Fruit fly (Drosophila melanogaster) whole organism, prepupa: ENCODE results near the gene CG9568.
A peak's percentile ranks its signal among the peaks of the same experiment; 100 is the strongest.

ENCODE experiments used
- Blimp-1 ChIP-seq: fragments of 200-800 bp; sonication (Bioruptor generic); optimal IDR thresholded peaks from 3 replicates; lab custom pipeline; 2017; ENCODE audit warnings: missing biosample characterization, missing genetic modification characterization, mild to moderate bottlenecking, moderate library complexity, missing genetic modification reagents
- CG10631 ChIP-seq: fragments of 200-800 bp; sonication (Bioruptor generic); optimal IDR thresholded peaks from 2 replicates; lab custom pipeline; 2016; ENCODE audit warnings: missing biosample characterization, missing genetic modification characterization
- CG10669 ChIP-seq: fragments of 200-800 bp; sonication (Bioruptor generic); optimal IDR thresholded peaks from 3 replicates; lab custom pipeline; 2018; ENCODE audit warnings: missing biosample characterization, mild to moderate bottlenecking, missing genetic modification characterization, moderate library complexity
- CG11294 ChIP-seq: fragments of 200-800 bp; sonication (Bioruptor generic); IDR thresholded peaks from 2 replicates; pipeline ENCODE4 v1.3.6; 2022; ENCODE audit warnings: missing biosample characterization, missing genetic modification characterization
- CG1621 ChIP-seq: fragments of 200-800 bp; sonication (Bioruptor generic); optimal IDR thresholded peaks from 3 replicates; lab custom pipeline; 2018; ENCODE audit warnings: missing biosample characterization, mild to moderate bottlenecking, missing genetic modification characterization
- CG31627 ChIP-seq: fragments of 200-800 bp; sonication (Bioruptor generic); optimal IDR thresholded peaks from 3 replicates; lab custom pipeline; 2016; ENCODE audit warnings: missing biosample characterization, missing genetic modification characterization
- CG32006 ChIP-seq: fragments of 200-800 bp; sonication (Bioruptor generic); optimal IDR thresholded peaks from 3 replicates; lab custom pipeline; 2017; ENCODE audit warnings: missing biosample characterization, mild to moderate bottlenecking, missing genetic modification characterization
- CG34406 ChIP-seq: fragments of 200-800 bp; sonication (Bioruptor generic); optimal IDR thresholded peaks from 3 replicates; lab custom pipeline; 2016; ENCODE audit warnings: missing biosample characterization, missing genetic modification characterization
- CG3919 ChIP-seq: fragments of 200-800 bp; sonication (Bioruptor generic); optimal IDR thresholded peaks from 3 replicates; lab custom pipeline; 2016; ENCODE audit warnings: missing biosample characterization, missing genetic modification characterization
- CG4318 ChIP-seq: fragments of 200-800 bp; sonication (Bioruptor generic); optimal IDR thresholded peaks from 3 replicates; lab custom pipeline; 2017; ENCODE audit warnings: missing biosample characterization, mild to moderate bottlenecking, missing genetic modification characterization
- CG6163 ChIP-seq: fragments of 200-800 bp; sonication (Bioruptor generic); IDR thresholded peaks from 3 replicates; pipeline ENCODE4 v1.3.6; 2022; ENCODE audit warnings: missing biosample characterization, missing genetic modification characterization
- CG6276 ChIP-seq: fragments of 200-800 bp; sonication (Bioruptor generic); optimal IDR thresholded peaks from 2 replicates; lab custom pipeline; 2017; ENCODE audit warnings: missing biosample characterization, mild to moderate bottlenecking, missing genetic modification characterization
- CG6808 ChIP-seq: fragments of 200-800 bp; sonication (Bioruptor generic); optimal IDR thresholded peaks from 3 replicates; lab custom pipeline; 2017; ENCODE audit warnings: missing biosample characterization, missing genetic modification characterization, mild to moderate bottlenecking, moderate library complexity, missing genetic modification reagents
- CG6854 ChIP-seq: fragments of 200-800 bp; sonication (Bioruptor generic); optimal IDR thresholded peaks from 2 replicates; lab custom pipeline; 2017; ENCODE audit warnings: missing biosample characterization, mild to moderate bottlenecking, missing genetic modification characterization
- CG7368 ChIP-seq: fragments of 200-800 bp; sonication (Bioruptor generic); optimal IDR thresholded peaks from 3 replicates; lab custom pipeline; 2016; ENCODE audit warnings: missing biosample characterization, missing genetic modification characterization
- CG8319 ChIP-seq: fragments of 200-800 bp; sonication (Bioruptor generic); optimal IDR thresholded peaks from 3 replicates; lab custom pipeline; 2016; ENCODE audit warnings: missing biosample characterization, missing genetic modification characterization
- CG8632 ChIP-seq: fragments of 200-800 bp; sonication (Bioruptor generic); optimal IDR thresholded peaks from 3 replicates; lab custom pipeline; 2016; ENCODE audit warnings: missing biosample characterization, missing genetic modification characterization
- CG9139 ChIP-seq: fragments of 200-800 bp; sonication (Bioruptor generic); optimal IDR thresholded peaks from 3 replicates; lab custom pipeline; 2017; ENCODE audit warnings: missing biosample characterization, mild to moderate bottlenecking, missing genetic modification characterization
- Eip75B ChIP-seq: fragments of 200-800 bp; sonication (Bioruptor generic); optimal IDR thresholded peaks from 3 replicates; lab custom pipeline; 2016; ENCODE audit warnings: missing biosample characterization, missing genetic modification characterization
- Eip78C ChIP-seq: fragments of 200-800 bp; sonication (Bioruptor generic); peaks from one replicate; lab custom pipeline; 2016; ENCODE audit warnings: missing biosample characterization, missing genetic modification characterization
- Ets21C ChIP-seq: fragments of 200-800 bp; sonication (Bioruptor generic); optimal IDR thresholded peaks from 3 replicates; lab custom pipeline; 2016; ENCODE audit warnings: missing biosample characterization, missing genetic modification characterization
- Ets96B ChIP-seq: fragments of 200-800 bp; optimal IDR thresholded peaks from 2 replicates; lab custom pipeline; 2019; ENCODE audit warnings: missing biosample characterization, mild to moderate bottlenecking, missing genetic modification characterization, moderate library complexity
- Gug ChIP-seq: fragments of 200-800 bp; sonication (Bioruptor generic); IDR thresholded peaks from 2 replicates; pipeline ENCODE4 v1.3.6; 2022; ENCODE audit warnings: missing biosample characterization, missing genetic modification characterization
- Hr38 ChIP-seq: sonication (Bioruptor generic); optimal IDR thresholded peaks from 2 replicates; lab custom pipeline; 2016; ENCODE audit warnings: missing biosample characterization, missing genetic modification characterization
- Hr39 ChIP-seq: fragments of 200-800 bp; sonication (Bioruptor generic); optimal IDR thresholded peaks from 2 replicates; lab custom pipeline; 2016; ENCODE audit warnings: missing biosample characterization, missing genetic modification characterization
- Lpt ChIP-seq: fragments of 200-800 bp; sonication (Bioruptor generic); optimal IDR thresholded peaks from 3 replicates; lab custom pipeline; 2016; ENCODE audit warnings: missing biosample characterization, missing genetic modification characterization
- Met ChIP-seq: fragments of 200-800 bp; sonication (Bioruptor generic); optimal IDR thresholded peaks from 3 replicates; lab custom pipeline; 2016; ENCODE audit warnings: missing biosample characterization, missing genetic modification characterization
- OdsH ChIP-seq: fragments of 200-800 bp; sonication (Bioruptor generic); optimal IDR thresholded peaks from 3 replicates; lab custom pipeline; 2016; ENCODE audit warnings: missing biosample characterization, missing genetic modification characterization
- Smox ChIP-seq: fragments of 200-800 bp; sonication (Bioruptor generic); optimal IDR thresholded peaks from 3 replicates; lab custom pipeline; 2016; ENCODE audit warnings: missing biosample characterization, missing genetic modification characterization
- Sox102F ChIP-seq: fragments of 200-800 bp; sonication (Bioruptor generic); optimal IDR thresholded peaks from 2 replicates; lab custom pipeline; 2016; ENCODE audit warnings: missing biosample characterization, mild to moderate bottlenecking, missing genetic modification characterization
- Sox14 ChIP-seq: fragments of 200-800 bp; sonication (Bioruptor generic); optimal IDR thresholded peaks from 3 replicates; lab custom pipeline; 2016; ENCODE audit warnings: missing biosample characterization, missing genetic modification characterization
- Sox15 ChIP-seq: fragments of 200-800 bp; sonication (Bioruptor generic); optimal IDR thresholded peaks from 3 replicates; lab custom pipeline; 2016; ENCODE audit warnings: missing biosample characterization, missing genetic modification characterization
- achi ChIP-seq: fragments of 200-800 bp; sonication (Bioruptor generic); optimal IDR thresholded peaks from 3 replicates; lab custom pipeline; 2016; ENCODE audit warnings: missing biosample characterization, missing genetic modification characterization
- cyc ChIP-seq: fragments of 200-800 bp; sonication (Bioruptor generic); optimal IDR thresholded peaks from 3 replicates; lab custom pipeline; 2016; ENCODE audit warnings: missing biosample characterization, missing genetic modification characterization
- dac ChIP-seq: fragments of 200-800 bp; sonication (Bioruptor generic); optimal IDR thresholded peaks from 2 replicates; lab custom pipeline; 2017; ENCODE audit warnings: missing biosample characterization, mild to moderate bottlenecking, missing genetic modification characterization
- eg ChIP-seq: fragments of 200-800 bp; sonication (Bioruptor generic); IDR thresholded peaks from 3 replicates; pipeline ENCODE4 v1.3.6; 2022; ENCODE audit warnings: missing biosample characterization, missing genetic modification characterization
- esn ChIP-seq: fragments of 200-800 bp; sonication (Bioruptor generic); optimal IDR thresholded peaks from 2 replicates; lab custom pipeline; 2016; ENCODE audit warnings: missing biosample characterization, mild to moderate bottlenecking, missing genetic modification characterization, moderate library complexity
- fd85E ChIP-seq: fragments of 200-800 bp; sonication (Bioruptor generic); optimal IDR thresholded peaks from 3 replicates; lab custom pipeline; 2016; ENCODE audit warnings: missing biosample characterization, missing genetic modification characterization
- pdm3 ChIP-seq: fragments of 200-800 bp; sonication (Bioruptor generic); optimal IDR thresholded peaks from 3 replicates; lab custom pipeline; 2016; ENCODE audit warnings: missing biosample characterization, missing genetic modification characterization
- spab ChIP-seq: fragments of 200-800 bp; sonication (Bioruptor generic); optimal IDR thresholded peaks from 2 replicates; lab custom pipeline; 2017; ENCODE audit warnings: missing biosample characterization, mild to moderate bottlenecking, missing genetic modification characterization, missing genetic modification reagents
- ss ChIP-seq, 2 experiments: fragments of 200-800 bp; sonication (Bioruptor generic); optimal IDR thresholded peaks; 2 replicates in 1 of 2; 3 replicates in 1 of 2; lab custom pipeline; 2017 to 2018; ENCODE audit warnings: mild to moderate bottlenecking in 2 of 2, missing biosample characterization in 2 of 2, missing genetic modification characterization in 2 of 2, moderate library complexity in 1 of 2
- svp ChIP-seq: fragments of 200-800 bp; sonication (Bioruptor generic); peaks from one replicate; lab custom pipeline; 2016; ENCODE audit warnings: missing biosample characterization, missing genetic modification characterization
- topi ChIP-seq: fragments of 200-800 bp; sonication (Bioruptor generic); optimal IDR thresholded peaks from 3 replicates; lab custom pipeline; 2016; ENCODE audit warnings: missing biosample characterization, missing genetic modification characterization
- vri ChIP-seq: fragments of 200-800 bp; sonication (Bioruptor generic); optimal IDR thresholded peaks from 3 replicates; lab custom pipeline; 2016; ENCODE audit warnings: missing biosample characterization, mild to moderate bottlenecking, missing genetic modification characterization

The CG9568 gene

dm6 chr2L:8989037-8989591 lies 21.3 kb upstream of the CG9568 start, which contains the start of gene rost:
rost (minus strand) TSS chr2L:8989539.
- TF ChIP-seq Met (GFP tag; lab: Kevin White, UChicago) (no peak), CG34406 (GFP tag; lab: Kevin White, UChicago) (no peak), CG6854 (GFP tag; lab: Kevin White, UChicago) (peak; percentile 51), pdm3 (GFP tag; lab: Kevin White, UChicago) (no peak), Blimp-1 (no peak), CG10631 (GFP tag; lab: Kevin White, UChicago) (no peak), CG32006 (GFP tag; lab: Kevin White, UChicago) (no peak), spab (GFP tag; lab: Kevin White, UChicago) (peak; percentile 40), fd85E (GFP tag; lab: Kevin White, UChicago) (no peak), Eip78C (peak; percentile 67), Gug (GFP tag; lab: Robert Waterston, UW) (no peak), dac (GFP tag; lab: Kevin White, UChicago) (no peak), Smox (GFP tag; lab: Kevin White, UChicago) (no peak), Lpt (GFP tag; lab: Kevin White, UChicago) (peak; percentile 46), CG6276 (GFP tag; lab: Kevin White, UChicago) (no peak), Hr39 (no peak), CG7368 (GFP tag; lab: Kevin White, UChicago) (no peak), Sox15 (GFP tag; lab: Kevin White, UChicago) (no peak), esn (GFP tag; lab: Kevin White, UChicago) (peak; percentile 17), ss (GFP tag; optimal IDR thresholded peaks at IDR 0.05; lab: Kevin White, UChicago) (peak in 1 of 2 experiments; percentile 59), vri (peak; percentile 77), topi (GFP tag; lab: Kevin White, UChicago) (peak; percentile 26), achi (GFP tag; lab: Kevin White, UChicago) (peak; percentile 10), CG8632 (peak; percentile 6), CG3919 (GFP tag; lab: Kevin White, UChicago) (peak; percentile 9), CG8319 (GFP tag; lab: Kevin White, UChicago) (no peak), CG9139 (GFP tag; lab: Kevin White, UChicago) (peak; percentile 27), cyc (GFP tag; lab: Kevin White, UChicago) (no peak), Eip75B (GFP tag; lab: Kevin White, UChicago) (no peak), svp (peak; percentile 86), CG6808 (peak; percentile 1), eg (GFP tag; lab: Robert Waterston, UW) (no peak), Hr38 (GFP tag; lab: Kevin White, UChicago) (no peak), CG4318 (no peak), CG11294 (GFP tag; lab: Robert Waterston, UW) (no peak), CG10669 (GFP tag; lab: Kevin White, UChicago) (peak; percentile 3), OdsH (GFP tag; lab: Kevin White, UChicago) (no peak), Ets96B (tag; lab: Kevin White, UChicago) (no peak), Ets21C (GFP tag; lab: Kevin White, UChicago) (no peak), Sox102F (GFP tag; lab: Kevin White, UChicago) (peak; percentile 26), Sox14 (GFP tag; lab: Kevin White, UChicago) (no peak), CG6163 (GFP tag; lab: Robert Waterston, UW) (no peak), CG1621 (tag; lab: Kevin White, UChicago) (peak; percentile 45), CG31627 (no peak)
